Worm (Caenorhabditis elegans): Measurements from ENCODE around the gene F35B12.9.

The F35B12.9 gene

DNA sequence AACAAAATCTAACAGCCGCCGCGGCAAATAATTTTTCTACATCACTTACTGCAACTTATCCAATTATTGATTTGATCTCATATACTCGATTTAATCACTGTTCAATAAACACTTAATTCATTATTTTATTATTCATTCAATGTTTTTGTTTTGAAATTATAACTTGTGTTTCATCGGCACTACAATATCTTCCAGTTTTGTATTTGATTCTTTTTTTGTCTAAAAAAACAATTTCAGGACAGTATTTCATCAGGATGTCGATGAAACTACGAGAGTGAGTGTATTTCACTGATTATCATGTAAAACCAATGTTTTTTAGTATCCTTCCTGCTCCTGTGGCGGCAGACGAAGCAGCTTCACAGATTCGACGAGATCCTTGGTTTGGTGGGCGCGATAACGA, 44.3 kb downstream of the F35B12.9 start, which contains the start of gene skp-1:
skp-1 (plus strand) TSS at position 238 of the 400 bp plus-strand sequence.
- TF ChIP-seq ceh-28 (tag; optimal IDR thresholded peaks at IDR 0.05), result no peak
- TF ChIP-seq nfya-1 (tag; optimal IDR thresholded peaks at IDR 0.05; ENCODE audit: insufficient read depth), result no peak
- no peak for TF ChIP-seq pha-4 (tag; optimal IDR thresholded peaks at IDR 0.05)
- no peak for TF ChIP-seq nhr-76 (tag; optimal IDR thresholded peaks at IDR 0.05)

DNA sequence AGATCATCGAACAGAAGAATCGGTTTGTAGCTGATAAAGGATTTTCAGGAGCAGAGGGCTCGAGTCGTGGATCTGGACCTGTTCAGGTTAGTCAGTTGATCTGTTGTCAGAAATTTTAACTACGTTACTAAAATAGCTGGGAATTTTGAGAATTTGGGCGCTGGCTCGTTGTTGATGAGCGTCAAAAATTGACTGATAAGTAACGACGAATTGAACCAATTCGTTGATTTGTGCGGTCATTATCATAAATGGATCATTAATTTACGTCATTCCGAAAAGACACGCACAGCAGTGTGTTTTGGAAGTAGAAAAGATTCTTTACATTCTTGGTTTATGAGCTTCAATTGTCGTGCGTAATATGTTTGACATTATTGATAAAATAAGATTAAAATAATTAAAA, 46.9 kb downstream of the F35B12.9 start:
- TF ChIP-seq fos-1 (tag; optimal IDR thresholded peaks at IDR 0.05) (no peak), hmg-11 (tag; optimal IDR thresholded peaks at IDR 0.05) (no peak), elt-2 (tag; optimal IDR thresholded peaks at IDR 0.05) (peak; percentile 58), pha-4 (tag; optimal IDR thresholded peaks at IDR 0.05) (no peak), pqm-1 (tag; optimal IDR thresholded peaks at IDR 0.05) (peak; percentile 45), unc-62 (GFP tag; optimal IDR thresholded peaks at IDR 0.05) (no peak)

DNA sequence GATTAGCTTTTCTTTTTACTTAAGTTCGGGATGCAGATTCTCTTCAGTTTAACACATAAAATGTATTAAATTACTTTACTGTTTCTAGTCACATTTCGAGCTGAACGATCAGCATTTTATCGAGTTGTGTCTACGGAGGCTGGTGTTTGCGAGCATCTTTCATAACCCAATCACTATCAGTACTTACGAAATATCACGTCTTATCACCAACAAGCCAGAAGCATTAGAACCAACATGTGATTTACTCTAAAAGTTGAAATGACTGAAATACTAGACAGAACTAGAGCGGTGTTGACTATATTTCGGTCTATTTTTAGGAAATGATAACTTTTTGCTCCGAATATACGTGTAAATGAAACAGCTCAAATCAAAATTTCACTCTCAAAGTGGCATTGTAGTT, 47.5 kb downstream of the F35B12.9 start:
- TF ChIP-seq mml-1 (tag; optimal IDR thresholded peaks at IDR 0.05) (no peak), fos-1 (tag; optimal IDR thresholded peaks at IDR 0.05) (no peak), fkh-2 (tag; optimal IDR thresholded peaks at IDR 0.05) (no peak), snpc-4 (tag; optimal IDR thresholded peaks at IDR 0.05) (no peak), unc-39 (tag; optimal IDR thresholded peaks at IDR 0.05) (no peak), ZK546.5 (tag; optimal IDR thresholded peaks at IDR 0.05) (no peak), tbx-2 (tag; optimal IDR thresholded peaks at IDR 0.05) (no peak), hmg-11 (tag; optimal IDR thresholded peaks at IDR 0.05) (no peak), jun-1 (tag; optimal IDR thresholded peaks at IDR 0.05) (peak; percentile 47), ztf-11 (tag; optimal IDR thresholded peaks at IDR 0.05) (no peak), pha-4 (tag; optimal IDR thresholded peaks at IDR 0.05) (peak; percentile 43), lin-15B (tag; optimal IDR thresholded peaks at IDR 0.05) (no peak), ceh-16 (tag; optimal IDR thresholded peaks at IDR 0.05) (no peak), skn-1 (tag; optimal IDR thresholded peaks at IDR 0.05) (no peak), sea-2 (GFP tag; optimal IDR thresholded peaks at IDR 0.05) (no peak), pqm-1 (tag; optimal IDR thresholded peaks at IDR 0.05) (peak; percentile 85), ceh-9 (tag; optimal IDR thresholded peaks at IDR 0.05) (no peak), elt-2 (tag; optimal IDR thresholded peaks at IDR 0.05) (peak; percentile 91), R02D3.7 (tag; optimal IDR thresholded peaks at IDR 0.05) (no peak), nhr-76 (tag; optimal IDR thresholded peaks at IDR 0.05) (no peak)

DNA sequence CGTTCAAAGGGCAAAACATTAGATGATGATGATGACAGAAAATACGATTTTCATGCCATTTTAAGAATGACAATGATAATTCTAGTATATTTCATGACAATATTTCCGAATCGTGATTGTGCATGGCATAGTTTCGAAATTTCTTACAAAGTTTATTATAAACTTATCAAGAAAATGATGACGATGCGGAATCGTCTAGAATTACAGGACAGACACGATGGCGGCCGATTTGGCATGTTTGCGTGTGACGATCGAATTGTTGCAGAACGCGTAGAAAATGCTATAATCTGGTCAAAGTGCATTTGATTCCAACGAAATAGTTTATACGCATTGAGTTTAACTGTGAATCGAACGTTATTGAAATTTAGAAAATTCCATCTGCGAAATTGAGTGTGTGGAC, 48.3 kb downstream of the F35B12.9 start:
- TF ChIP-seq R02D3.7 (tag; optimal IDR thresholded peaks at IDR 0.05) (no peak), elt-2 (tag; optimal IDR thresholded peaks at IDR 0.05) (peak; percentile 73)

DNA sequence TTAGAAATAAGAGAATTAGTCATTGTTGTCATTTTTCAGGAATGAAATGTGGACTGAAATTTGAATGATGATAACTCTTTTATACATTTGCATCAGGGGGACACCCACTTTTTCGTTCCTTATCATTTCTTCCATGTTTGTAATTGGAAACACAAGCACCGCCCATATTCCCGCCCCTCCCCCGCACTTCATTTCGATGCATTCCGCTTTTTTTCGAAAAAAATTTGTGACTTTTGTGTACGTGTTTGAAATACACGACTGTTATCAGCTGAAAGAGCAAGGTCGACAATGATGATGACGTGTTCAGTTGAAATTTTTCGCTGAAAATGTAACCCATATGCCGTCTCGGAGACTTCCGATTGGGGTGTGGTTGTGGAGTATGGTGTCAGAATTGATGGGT, 49.7 kb downstream of the F35B12.9 start, which contains the start of gene zip-10:
zip-10 (minus strand) TSS at position 43 of the 400 bp plus-strand sequence.
- no peak for TF ChIP-seq nhr-23 (tag; optimal IDR thresholded peaks at IDR 0.05)
- TF ChIP-seq egl-5 (tag; optimal IDR thresholded peaks at IDR 0.05), result no peak
- no peak for TF ChIP-seq daf-12 (tag; optimal IDR thresholded peaks at IDR 0.05)
- TF ChIP-seq ceh-16 (tag; optimal IDR thresholded peaks at IDR 0.05), result no peak
- TF ChIP-seq elt-2 (tag; optimal IDR thresholded peaks at IDR 0.05), result peak; percentile 96
- no peak for TF ChIP-seq nhr-11 (tag; optimal IDR thresholded peaks at IDR 0.05)
- TF ChIP-seq fkh-10 (GFP tag; optimal IDR thresholded peaks at IDR 0.05), result no peak
- TF ChIP-seq jun-1 (tag; optimal IDR thresholded peaks at IDR 0.05), result peak; percentile 1
- peak; percentile 44 for TF ChIP-seq nfya-1 (tag; optimal IDR thresholded peaks at IDR 0.05; ENCODE audit: insufficient read depth)
- TF ChIP-seq pqm-1 (tag; optimal IDR thresholded peaks at IDR 0.05), result peak; percentile 86
- TF ChIP-seq elt-1 (tag; optimal IDR thresholded peaks at IDR 0.05), result no peak
